Worm (Caenorhabditis elegans): ENCODE results near the gene fil-2.
A peak's percentile ranks its signal among the peaks of the same experiment; 100 is the strongest.

DNA sequence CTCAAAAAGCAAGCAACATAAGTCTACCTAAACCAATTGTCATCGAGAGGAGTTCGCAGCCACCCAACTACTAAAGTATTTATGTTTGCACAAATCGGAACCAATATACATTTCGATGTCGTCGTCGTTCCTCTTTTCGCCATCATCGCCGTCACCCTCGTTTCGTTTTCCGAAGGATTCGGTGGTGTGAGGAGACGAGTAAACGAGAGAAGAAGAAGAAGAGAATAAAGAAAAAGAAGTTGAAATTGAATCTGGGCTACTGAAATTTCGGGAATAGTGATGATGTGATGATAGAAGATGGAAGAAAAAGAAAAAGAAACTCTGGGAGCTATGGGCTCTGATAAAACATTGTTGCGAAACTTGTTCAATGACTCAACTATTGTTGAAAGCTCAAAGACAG is 10.3 kb upstream of the fil-2 start:
- no peak for TF ChIP-seq lsy-2 (tag; optimal IDR thresholded peaks at IDR 0.05)
- TF ChIP-seq ces-1 (GFP tag; optimal IDR thresholded peaks at IDR 0.05) = peak; percentile 70
- TF ChIP-seq unc-39 (tag; optimal IDR thresholded peaks at IDR 0.05) = no peak
- TF ChIP-seq pha-4 (tag; optimal IDR thresholded peaks at IDR 0.05) = no peak
- no peak for TF ChIP-seq drap-1 (GFP tag; optimal IDR thresholded peaks at IDR 0.05)
- TF ChIP-seq lin-13 (tag; optimal IDR thresholded peaks at IDR 0.05) = no peak
- no peak for TF ChIP-seq tbx-8 (GFP tag; optimal IDR thresholded peaks at IDR 0.05)
- no peak for TF ChIP-seq zip-8 (tag; optimal IDR thresholded peaks at IDR 0.05)
- TF ChIP-seq elt-3 (tag; optimal IDR thresholded peaks at IDR 0.05) = no peak
